Worm (Caenorhabditis elegans): Measurements from ENCODE around the gene sri-2.

Gene sri-2

ce11 chrV:15959456-15959855 lies 5.6 kb downstream of the sri-2 start (continued):
- TF ChIP-seq dsc-1 (tag; optimal IDR thresholded peaks at IDR 0.05) (no peak), Y116A8C.19 (tag; optimal IDR thresholded peaks at IDR 0.05; ENCODE audit: borderline replicate concordance) (no peak), alr-1 (tag; optimal IDR thresholded peaks at IDR 0.05; ENCODE audit: borderline replicate concordance) (no peak), ztf-4 (tag; optimal IDR thresholded peaks at IDR 0.05) (no peak), grh-1 (GFP tag; IDR thresholded peaks at IDR 0.05) (no peak), unc-98 (GFP tag; IDR thresholded peaks at IDR 0.05) (no peak), lin-14 (GFP tag; optimal IDR thresholded peaks at IDR 0.05) (peak; percentile 55), nhr-71 (tag; optimal IDR thresholded peaks at IDR 0.05) (no peak), lir-3 (tag; optimal IDR thresholded peaks at IDR 0.05; ENCODE audit: poor library complexity) (no peak), jun-1 (tag; optimal IDR thresholded peaks at IDR 0.05) (no peak), lsy-2 (tag; optimal IDR thresholded peaks at IDR 0.05) (peak; percentile 13 to 14), ets-5 (GFP tag; IDR thresholded peaks at IDR 0.05) (no peak), F16B12.6 (tag; optimal IDR thresholded peaks at IDR 0.05) (no peak), nhr-85 (tag) (peak; percentile 87), hlh-17 (GFP tag; optimal IDR thresholded peaks at IDR 0.05; ENCODE audit: borderline replicate concordance) (no peak), skn-1 (tag; optimal IDR thresholded peaks at IDR 0.05) (no peak), tlp-1 (tag; optimal IDR thresholded peaks at IDR 0.05) (no peak)

- no peak for TF ChIP-seq hlh-17 (GFP tag; optimal IDR thresholded peaks at IDR 0.05; ENCODE audit: borderline replicate concordance)
Observed at ce11 chrV:15957098-15957497, 7.9 kb downstream of the sri-2 start, which contains the start of gene F36G9.3. F36G9.3 (plus strand) TSS chrV:15957398.

- no peak for TF ChIP-seq nhr-85 (tag)
- no peak for TF ChIP-seq nhr-71 (tag; optimal IDR thresholded peaks at IDR 0.05)
- TF ChIP-seq hlh-17 (GFP tag; optimal IDR thresholded peaks at IDR 0.05; ENCODE audit: borderline replicate concordance) = no peak
- no peak for TF ChIP-seq unc-62 (GFP tag; optimal IDR thresholded peaks at IDR 0.05)
- no peak for TF ChIP-seq tlp-1 (tag; optimal IDR thresholded peaks at IDR 0.05)
- TF ChIP-seq isw-1 (GFP tag; IDR thresholded peaks at IDR 0.05) = no peak
- TF ChIP-seq hlh-4 (tag; optimal IDR thresholded peaks at IDR 0.05) = no peak
- no peak for TF ChIP-seq ceh-63 (GFP tag; optimal IDR thresholded peaks at IDR 0.05)
- TF ChIP-seq ceh-90 (tag; optimal IDR thresholded peaks at IDR 0.05) = no peak
- TF ChIP-seq unc-98 (GFP tag; IDR thresholded peaks at IDR 0.05) = no peak
Observed at ce11 chrV:15955497-15955896, 9.5 kb downstream of the sri-2 start, which contains the start of gene srh-186. srh-186 (plus strand) TSS chrV:15955797.

- no peak for TF ChIP-seq ama-1 (optimal IDR thresholded peaks at IDR 0.05)
- TF ChIP-seq alr-1 (tag; optimal IDR thresholded peaks at IDR 0.05; ENCODE audit: borderline replicate concordance) = no peak
- TF ChIP-seq egl-13 (tag; optimal IDR thresholded peaks at IDR 0.05) = no peak
- TF ChIP-seq skn-1 (tag; optimal IDR thresholded peaks at IDR 0.05) = no peak
- TF ChIP-seq ceh-88 (GFP tag; IDR thresholded peaks at IDR 0.05) = no peak
- no peak for TF ChIP-seq sup-37 (GFP tag; optimal IDR thresholded peaks at IDR 0.05)
- TF ChIP-seq C34B4.2 (tag; optimal IDR thresholded peaks at IDR 0.05) = no peak
- TF ChIP-seq C16A3.4 (tag; optimal IDR thresholded peaks at IDR 0.05) = no peak
- TF ChIP-seq zip-4 (GFP tag; optimal IDR thresholded peaks at IDR 0.05) = no peak
- no peak for TF ChIP-seq pax-3 (tag; optimal IDR thresholded peaks at IDR 0.05)
- no peak for TF ChIP-seq efl-1 (optimal IDR thresholded peaks at IDR 0.05)
- TF ChIP-seq efl-1 (GFP tag; optimal IDR thresholded peaks at IDR 0.05 in 1 of 2) = no peak
- TF ChIP-seq lin-35 (GFP tag; optimal IDR thresholded peaks at IDR 0.05) = no peak
- TF ChIP-seq nhr-12 (tag; optimal IDR thresholded peaks at IDR 0.05) = no peak
- no peak for TF ChIP-seq efl-3 (GFP tag; optimal IDR thresholded peaks at IDR 0.05)
- TF ChIP-seq nhr-237 (tag; optimal IDR thresholded peaks at IDR 0.05) = no peak
- TF ChIP-seq nhr-85 (tag) = no peak
Observed at ce11 chrV:15954932-15955331, 10.1 kb downstream of the sri-2 start, which contains the start of gene srw-57. srw-57 (minus strand) TSS chrV:15955032.

Data from whole organism, L1 larva.